Worm (Caenorhabditis elegans) whole organism, mixed stage, embryonic: ENCODE data around the gene srx-118.

Source experiments
- blmp-1 ChIP-seq: fragments of 150-350 bp; optimal IDR thresholded peaks from 2 replicates; lab custom pipeline; 2014; ENCODE audit warnings: missing biosample characterization, missing genetic modification characterization
- ceh-83 ChIP-seq: fragments of 200-800 bp; sonication (Bioruptor generic); optimal IDR thresholded peaks from 2 replicates; lab custom pipeline; 2018; ENCODE audit warnings: mild to moderate bottlenecking, missing genetic modification characterization, missing compliant biosample characterization
- ces-1 ChIP-seq: fragments of 150-350 bp; optimal IDR thresholded peaks from 2 replicates; lab custom pipeline; 2014; ENCODE audit warnings: missing biosample characterization, missing genetic modification reagents, missing genetic modification characterization
- elt-1 ChIP-seq: sonication (generic microtip); optimal IDR thresholded peaks from 2 replicates; lab custom pipeline; 2017; ENCODE audit warnings: missing genetic modification characterization, mild to moderate bottlenecking, missing compliant biosample characterization, antibody characterized with exemption, moderate library complexity, borderline replicate concordance; ENCODE audit not compliant: insufficient read depth
- elt-3 ChIP-seq: fragments of 150-350 bp; optimal IDR thresholded peaks from 2 replicates; lab custom pipeline; 2014; ENCODE audit warnings: missing biosample characterization, missing genetic modification characterization
- lin-13 ChIP-seq: fragments of 150-350 bp; optimal IDR thresholded peaks from 2 replicates; lab custom pipeline; 2014; ENCODE audit warnings: missing biosample characterization, missing genetic modification characterization
- mab-5 ChIP-seq: fragments of 150-350 bp; optimal IDR thresholded peaks from 2 replicates; lab custom pipeline; 2014; ENCODE audit warnings: missing biosample characterization, missing genetic modification characterization
- mls-2 ChIP-seq: sonication (generic microtip); optimal IDR thresholded peaks from 2 replicates; lab custom pipeline; 2016; ENCODE audit warnings: mild to moderate bottlenecking, missing genetic modification characterization, moderate library complexity, missing compliant biosample characterization
- nhr-12 ChIP-seq: fragments of 150-350 bp; optimal IDR thresholded peaks from 2 replicates; lab custom pipeline; 2014; ENCODE audit warnings: missing biosample characterization, missing genetic modification characterization
- nhr-237 ChIP-seq: fragments of 150-350 bp; optimal IDR thresholded peaks from 2 replicates; lab custom pipeline; 2014; ENCODE audit warnings: missing biosample characterization, missing genetic modification characterization
- nhr-28 ChIP-seq: fragments of 150-350 bp; optimal IDR thresholded peaks from 2 replicates; lab custom pipeline; 2014; ENCODE audit warnings: missing biosample characterization, missing genetic modification characterization
- nhr-76 ChIP-seq: sonication (generic microtip); optimal IDR thresholded peaks from 2 replicates; lab custom pipeline; 2017; ENCODE audit warnings: missing biosample characterization, missing genetic modification characterization
- snpc-4 ChIP-seq: fragments of 150-350 bp; optimal IDR thresholded peaks from 2 replicates; lab custom pipeline; 2014; ENCODE audit warnings: missing biosample characterization, missing genetic modification characterization
- ztf-11 ChIP-seq: fragments of 150-350 bp; optimal IDR thresholded peaks from 2 replicates; lab custom pipeline; 2014; ENCODE audit warnings: missing biosample characterization, missing genetic modification characterization

- TF ChIP-seq elt-1 (tag; lab: Kevin White, UChicago), result no peak
- no peak for TF ChIP-seq nhr-237 (tag; lab: Kevin White, UChicago)
- TF ChIP-seq blmp-1 (tag; lab: Kevin White, UChicago), result no peak
- no peak for TF ChIP-seq lin-13 (tag; lab: Kevin White, UChicago)
- TF ChIP-seq mls-2 (tag; lab: Kevin White, UChicago), result no peak
- no peak for TF ChIP-seq ztf-11
- no peak for TF ChIP-seq snpc-4 (tag; lab: Kevin White, UChicago)
- no peak for TF ChIP-seq nhr-28
- no peak for TF ChIP-seq ceh-83 (GFP tag; lab: Kevin White, UChicago)
- no peak for TF ChIP-seq elt-3 (tag; lab: Kevin White, UChicago)
- no peak for TF ChIP-seq nhr-76 (tag; lab: Kevin White, UChicago)
- TF ChIP-seq nhr-12 (tag; lab: Kevin White, UChicago), result no peak
- TF ChIP-seq ces-1 (GFP tag; lab: Kevin White, UChicago), result no peak
- TF ChIP-seq mab-5 (tag; lab: Kevin White, UChicago), result no peak
Observed at ce11 chrII:12511866-12512265, 13.8 kb upstream of the srx-118 start, which contains the start of gene srh-73.
